Fruit fly (Drosophila melanogaster) whole organism, embryonic: ENCODE data around the gene CG15160.
A peak's percentile ranks its signal among the peaks of the same experiment; 100 is the strongest.

Experiments
- Abd-B ChIP-seq: fragments of 200-800 bp; sonication (Bioruptor generic); optimal IDR thresholded peaks from 2 replicates; lab custom pipeline; 2018; ENCODE audit warnings: missing biosample characterization, mild to moderate bottlenecking, missing genetic modification characterization, moderate library complexity
- BEAF-32 ChIP-seq: fragments of 200-800 bp; sonication (Bioruptor generic); optimal IDR thresholded peaks from 3 replicates; lab custom pipeline; 2017; ENCODE audit warnings: missing biosample characterization, missing genetic modification characterization, mild to moderate bottlenecking, moderate library complexity, missing genetic modification reagents
- Blimp-1 ChIP-seq: fragments of 200-800 bp; sonication (Bioruptor generic); optimal IDR thresholded peaks from 3 replicates; lab custom pipeline; 2018; ENCODE audit warnings: missing biosample characterization, missing genetic modification characterization, mild to moderate bottlenecking, moderate library complexity, missing genetic modification reagents
- CG1024 ChIP-seq: fragments of 200-800 bp; sonication (Bioruptor generic); IDR thresholded peaks from 2 replicates; pipeline ENCODE4 v1.3.6; 2022; ENCODE audit warnings: missing biosample characterization, missing genetic modification characterization
- CG11398 ChIP-seq: fragments of 200-800 bp; sonication (Bioruptor generic); optimal IDR thresholded peaks from 2 replicates; lab custom pipeline; 2016; ENCODE audit warnings: missing biosample characterization, missing genetic modification characterization
- CG12219 ChIP-seq: fragments of 200-800 bp; sonication (Bioruptor generic); optimal IDR thresholded peaks from 3 replicates; lab custom pipeline; 2018; ENCODE audit warnings: missing biosample characterization, mild to moderate bottlenecking, missing genetic modification characterization
- CG15011 ChIP-seq: fragments of 200-800 bp; sonication (Bioruptor generic); optimal IDR thresholded peaks from 3 replicates; lab custom pipeline; 2018; ENCODE audit warnings: missing biosample characterization, mild to moderate bottlenecking, missing genetic modification characterization
- CG15514 ChIP-seq: fragments of 200-800 bp; sonication (Bioruptor generic); optimal IDR thresholded peaks from 3 replicates; lab custom pipeline; 2017; ENCODE audit warnings: missing biosample characterization, missing genetic modification characterization, mild to moderate bottlenecking, moderate library complexity, missing genetic modification reagents
- CG1647 ChIP-seq: fragments of 200-800 bp; sonication (Bioruptor generic); optimal IDR thresholded peaks from 3 replicates; lab custom pipeline; 2016; ENCODE audit warnings: missing biosample characterization, missing genetic modification characterization
- CG16815 ChIP-seq: fragments of 200-800 bp; sonication (Bioruptor generic); optimal IDR thresholded peaks from 3 replicates; lab custom pipeline; 2017; ENCODE audit warnings: missing biosample characterization, mild to moderate bottlenecking, missing genetic modification characterization
- CG17186 ChIP-seq: fragments of 200-800 bp; sonication (Bioruptor generic); optimal IDR thresholded peaks from 3 replicates; lab custom pipeline; 2017; ENCODE audit warnings: missing biosample characterization, missing genetic modification reagents, missing genetic modification characterization
- CG18262 ChIP-seq: fragments of 200-800 bp; optimal IDR thresholded peaks from 3 replicates; lab custom pipeline; 2019; ENCODE audit warnings: missing biosample characterization, mild to moderate bottlenecking, missing genetic modification characterization, moderate library complexity
- CG3281 ChIP-seq: fragments of 200-800 bp; sonication (Bioruptor generic); optimal IDR thresholded peaks from 3 replicates; lab custom pipeline; 2017; ENCODE audit warnings: missing biosample characterization, mild to moderate bottlenecking, missing genetic modification characterization
- CG6254 ChIP-seq: fragments of 200-800 bp; sonication (Bioruptor generic); optimal IDR thresholded peaks from 3 replicates; lab custom pipeline; 2017; ENCODE audit warnings: mild to moderate bottlenecking, missing biosample characterization, missing genetic modification reagents, missing genetic modification characterization
- CG7786 ChIP-seq: fragments of 200-800 bp; sonication (Bioruptor generic); optimal IDR thresholded peaks from 2 replicates; lab custom pipeline; 2016; ENCODE audit warnings: missing biosample characterization, missing genetic modification characterization
- CG8388 ChIP-seq: fragments of 200-800 bp; sonication (Bioruptor generic); optimal IDR thresholded peaks from 2 replicates; lab custom pipeline; 2019; ENCODE audit warnings: missing biosample characterization, mild to moderate bottlenecking, missing genetic modification characterization, moderate library complexity
- CG8924 ChIP-seq: fragments of 200-800 bp; optimal IDR thresholded peaks from 3 replicates; lab custom pipeline; 2019; ENCODE audit warnings: missing biosample characterization, mild to moderate bottlenecking, missing genetic modification characterization, moderate library complexity
- CG9215 ChIP-seq: fragments of 200-800 bp; sonication (Bioruptor generic); IDR thresholded peaks from 2 replicates; pipeline ENCODE4 v1.3.6; 2022; ENCODE audit warnings: missing biosample characterization, missing genetic modification characterization
- Camta ChIP-seq: fragments of 200-800 bp; sonication (Bioruptor generic); optimal IDR thresholded peaks from 2 replicates; lab custom pipeline; 2016; ENCODE audit warnings: missing biosample characterization, missing genetic modification characterization
- Chrac-16 ChIP-seq: fragments of 200-800 bp; sonication (Bioruptor generic); optimal IDR thresholded peaks from 3 replicates; lab custom pipeline; 2016; ENCODE audit warnings: missing biosample characterization, missing genetic modification characterization
- CkIIα-i1 ChIP-seq: fragments of 200-800 bp; sonication (Bioruptor generic); IDR thresholded peaks from 2 replicates; pipeline ENCODE4 v1.3.6; 2022; ENCODE audit warnings: missing biosample characterization, missing genetic modification characterization
- CrebB ChIP-seq: fragments of 200-800 bp; sonication (Bioruptor generic); optimal IDR thresholded peaks from 3 replicates; lab custom pipeline; 2018; ENCODE audit warnings: missing biosample characterization, mild to moderate bottlenecking, missing genetic modification characterization
- D19A ChIP-seq: fragments of 200-800 bp; optimal IDR thresholded peaks from 3 replicates; lab custom pipeline; 2019; ENCODE audit warnings: missing biosample characterization, mild to moderate bottlenecking, missing genetic modification characterization, moderate library complexity
- Drgx ChIP-seq: fragments of 200-800 bp; sonication (Bioruptor generic); IDR thresholded peaks from 2 replicates; pipeline ENCODE4 v1.3.6; 2022; ENCODE audit warnings: missing biosample characterization, missing genetic modification characterization
- Gsc ChIP-seq: fragments of 200-800 bp; sonication (Bioruptor generic); IDR thresholded peaks from 2 replicates; pipeline ENCODE4 v1.3.6; 2022; ENCODE audit warnings: missing biosample characterization, missing genetic modification characterization
- Hsf ChIP-seq: fragments of 200-800 bp; sonication (Bioruptor generic); optimal IDR thresholded peaks from 3 replicates; lab custom pipeline; 2016; ENCODE audit warnings: missing biosample characterization, missing genetic modification characterization
- Mrtf ChIP-seq: fragments of 200-800 bp; sonication (Bioruptor generic); IDR thresholded peaks from 3 replicates; pipeline ENCODE4 v1.3.6; 2022; ENCODE audit warnings: missing biosample characterization, missing genetic modification characterization
- Opbp ChIP-seq: fragments of 200-800 bp; sonication (Bioruptor generic); IDR thresholded peaks from 3 replicates; pipeline ENCODE4 v1.3.6; 2022; ENCODE audit warnings: missing biosample characterization, missing genetic modification characterization; ENCODE audit not compliant: partially characterized antibody
- Poxn ChIP-seq: fragments of 200-800 bp; sonication (Bioruptor generic); IDR thresholded peaks from 2 replicates; pipeline ENCODE4 v1.3.6; 2022; ENCODE audit warnings: missing biosample characterization, missing genetic modification characterization
- Stat92E ChIP-seq, 3 experiments: fragments of >200 bp in 2 of 3; fragments of 200-800 bp in 1 of 3; sonication (Bioruptor generic) in 1 of 3; optimal IDR thresholded peaks; 2 replicates each; lab custom pipeline; 2017 to 2019; ENCODE audit warnings: missing biosample characterization in 3 of 3, missing genetic modification characterization in 3 of 3, mild to moderate bottlenecking in 1 of 3, moderate library complexity in 1 of 3
- abd-A ChIP-seq: fragments of 200-800 bp; sonication (Bioruptor generic); optimal IDR thresholded peaks from 3 replicates; lab custom pipeline; 2019; ENCODE audit warnings: missing biosample characterization, mild to moderate bottlenecking, missing genetic modification characterization, moderate library complexity
- ac ChIP-seq: fragments of 200-800 bp; sonication (Bioruptor generic); optimal IDR thresholded peaks from 3 replicates; lab custom pipeline; 2017; ENCODE audit warnings: missing biosample characterization, mild to moderate bottlenecking, missing genetic modification characterization
- al ChIP-seq: fragments of 200-800 bp; sonication (Bioruptor generic); IDR thresholded peaks from 2 replicates; pipeline ENCODE4 v1.3.6; 2022; ENCODE audit warnings: missing biosample characterization, missing genetic modification characterization
- bbx ChIP-seq: fragments of 200-800 bp; sonication (Bioruptor generic); IDR thresholded peaks from 2 replicates; pipeline ENCODE4 v1.3.6; 2022; ENCODE audit warnings: missing biosample characterization, missing genetic modification characterization; ENCODE audit not compliant: partially characterized antibody
- bigmax ChIP-seq: fragments of 200-800 bp; sonication (Bioruptor generic); optimal IDR thresholded peaks from 2 replicates; lab custom pipeline; 2018; ENCODE audit warnings: missing biosample characterization, mild to moderate bottlenecking, missing genetic modification characterization
- bowl ChIP-seq: fragments of 200-800 bp; sonication (Bioruptor generic); IDR thresholded peaks from 2 replicates; pipeline ENCODE4 v1.3.6; 2022; ENCODE audit warnings: missing biosample characterization, missing genetic modification characterization
- caup ChIP-seq: fragments of 200-800 bp; sonication (Bioruptor generic); optimal IDR thresholded peaks from 3 replicates; lab custom pipeline; 2017; ENCODE audit warnings: missing biosample characterization, mild to moderate bottlenecking, missing genetic modification characterization, moderate library complexity; ENCODE audit not compliant: severe bottlenecking
- dmrt99B ChIP-seq: fragments of 200-800 bp; sonication (Bioruptor generic); optimal IDR thresholded peaks from 2 replicates; lab custom pipeline; 2018; ENCODE audit warnings: missing biosample characterization, mild to moderate bottlenecking, missing genetic modification characterization, moderate library complexity
- eve ChIP-seq, 2 experiments: fragments of >200 bp; optimal IDR thresholded peaks; 2 replicates each; lab custom pipeline; 2017; ENCODE audit warnings: missing biosample characterization in 2 of 2, missing genetic modification characterization in 2 of 2
- fu2 ChIP-seq: fragments of 200-800 bp; sonication (Bioruptor generic); optimal IDR thresholded peaks from 2 replicates; lab custom pipeline; 2016; ENCODE audit warnings: missing biosample characterization, missing genetic modification characterization
- hbn ChIP-seq: fragments of 200-800 bp; sonication (Bioruptor generic); IDR thresholded peaks from 2 replicates; pipeline ENCODE4 v1.3.6; 2022; ENCODE audit warnings: missing biosample characterization, missing genetic modification characterization; ENCODE audit not compliant: partially characterized antibody
- lmd ChIP-seq: fragments of 200-800 bp; sonication (Bioruptor generic); IDR thresholded peaks from 2 replicates; pipeline ENCODE4 v1.3.6; 2022; ENCODE audit warnings: missing biosample characterization, missing genetic modification characterization
- pnt ChIP-seq: fragments of 200-800 bp; sonication (Bioruptor generic); optimal IDR thresholded peaks from 3 replicates; lab custom pipeline; 2016; ENCODE audit warnings: missing biosample characterization, missing genetic modification characterization
- sens ChIP-seq: fragments of 200-800 bp; sonication (Bioruptor generic); peaks from one replicate; lab custom pipeline; 2016; ENCODE audit warnings: missing biosample characterization, missing genetic modification characterization
- sim ChIP-seq: fragments of 200-800 bp; sonication (Bioruptor generic); IDR thresholded peaks from 2 replicates; pipeline ENCODE4 v1.3.6; 2022; ENCODE audit warnings: missing biosample characterization, missing genetic modification characterization
- ssp ChIP-seq: fragments of 200-800 bp; sonication (Bioruptor generic); IDR thresholded peaks from 2 replicates; pipeline ENCODE4 v1.3.6; 2022; ENCODE audit warnings: missing biosample characterization, missing genetic modification characterization
- stwl ChIP-seq: fragments of 200-800 bp; sonication (Bioruptor generic); optimal IDR thresholded peaks from 3 replicates; lab custom pipeline; 2018; ENCODE audit warnings: missing biosample characterization, mild to moderate bottlenecking, missing genetic modification characterization, moderate library complexity
- vnd ChIP-seq: fragments of 200-800 bp; sonication (Bioruptor generic); IDR thresholded peaks from 3 replicates; pipeline ENCODE4 v1.3.6; 2022; ENCODE audit warnings: missing biosample characterization, missing genetic modification characterization; ENCODE audit not compliant: partially characterized antibody
- vvl ChIP-seq: fragments of 200-800 bp; sonication (Bioruptor generic); IDR thresholded peaks from 2 replicates; pipeline ENCODE4 v1.3.6; 2022; ENCODE audit warnings: missing biosample characterization, missing genetic modification characterization
- wdn ChIP-seq: fragments of 200-800 bp; sonication (Bioruptor generic); IDR thresholded peaks from 2 replicates; pipeline ENCODE4 v1.3.6; 2022; ENCODE audit warnings: missing biosample characterization, missing genetic modification characterization
- zen2 ChIP-seq: fragments of 200-800 bp; sonication (Bioruptor generic); IDR thresholded peaks from 3 replicates; pipeline ENCODE4 v1.3.6; 2022; ENCODE audit warnings: missing biosample characterization, missing genetic modification characterization; ENCODE audit not compliant: partially characterized antibody

CG15160 gene

dm6 chr2L:18567563-18567962 is 23.1 kb upstream of the CG15160 start (continued):
- TF ChIP-seq Stat92E (GFP tag; optimal IDR thresholded peaks at IDR 0.05; lab: Kevin White, UChicago) (no peak), Gsc (no peak), CG1647 (GFP tag; lab: Kevin White, UChicago) (no peak), Chrac-16 (GFP tag; lab: Kevin White, UChicago) (no peak), zen2 (no peak), sim (no peak), CG1024 (GFP tag; lab: Robert Waterston, UW) (no peak), CG15011 (GFP tag; lab: Kevin White, UChicago) (peak; percentile 4), bigmax (GFP tag; lab: Kevin White, UChicago) (no peak), CG7786 (GFP tag; lab: Kevin White, UChicago) (peak; percentile 47), bowl (GFP tag; lab: Robert Waterston, UW) (no peak), D19A (no peak), vnd (GFP tag; lab: Robert Waterston, UW) (no peak), CG11398 (GFP tag; lab: Kevin White, UChicago) (peak; percentile 64), dmrt99B (tag; lab: Kevin White, UChicago) (peak; percentile 34), eve (GFP tag; optimal IDR thresholded peaks at IDR 0.05; lab: Kevin White, UChicago) (no peak), CG8924 (tag; lab: Kevin White, UChicago) (no peak), Opbp (GFP tag; lab: Robert Waterston, UW) (no peak), CG12219 (GFP tag; lab: Kevin White, UChicago) (peak; percentile 9), CG17186 (GFP tag; lab: Kevin White, UChicago) (no peak), sens (GFP tag; lab: Kevin White, UChicago) (peak; percentile 82), CG8388 (GFP tag; lab: Kevin White, UChicago) (no peak), CrebB (tag; lab: Kevin White, UChicago) (peak; percentile 17), Drgx (no peak), caup (GFP tag; lab: Kevin White, UChicago) (peak; percentile 69), CkIIα-i1 (GFP tag; lab: Robert Waterston, UW) (no peak), Hsf (GFP tag; lab: Kevin White, UChicago) (peak; percentile 3), CG15514 (GFP tag; lab: Kevin White, UChicago) (peak; percentile 71), BEAF-32 (no peak), al (GFP tag; lab: Robert Waterston, UW) (no peak), ssp (GFP tag; lab: Robert Waterston, UW) (no peak), lmd (no peak), CG9215 (GFP tag; lab: Robert Waterston, UW) (no peak), ac (GFP tag; lab: Kevin White, UChicago) (no peak), Poxn (GFP tag; lab: Robert Waterston, UW) (no peak), Abd-B (GFP tag; lab: Kevin White, UChicago) (no peak), Blimp-1 (GFP tag; lab: Kevin White, UChicago) (no peak), fu2 (peak; percentile 12), bbx (no peak), CG18262 (no peak), CG16815 (GFP tag; lab: Kevin White, UChicago) (no peak), vvl (GFP tag; lab: Robert Waterston, UW) (no peak), pnt (GFP tag; lab: Kevin White, UChicago) (peak; percentile 4), Mrtf (GFP tag; lab: Robert Waterston, UW) (no peak), wdn (GFP tag; lab: Robert Waterston, UW) (no peak), abd-A (tag; lab: Kevin White, UChicago) (no peak), CG6254 (GFP tag; lab: Kevin White, UChicago) (no peak), hbn (no peak), stwl (no peak), Camta (GFP tag; lab: Kevin White, UChicago) (peak; percentile 31), CG3281 (peak; percentile 62)
